Fruit fly (Drosophila melanogaster) whole organism, embryonic: ENCODE data around the gene SrpRbeta.
A peak's percentile ranks its signal among the peaks of the same experiment; 100 is the strongest.

Experiments used
- Adf1 ChIP-seq: fragments of 200-800 bp; sonication (Bioruptor generic); IDR thresholded peaks from 2 replicates; pipeline ENCODE4 v1.3.6; 2022; ENCODE audit warnings: missing biosample characterization, missing genetic modification characterization
- CG10366 ChIP-seq: fragments of 200-800 bp; sonication (Bioruptor generic); IDR thresholded peaks from 2 replicates; pipeline ENCODE4 v1.3.6; 2022; ENCODE audit warnings: missing biosample characterization, missing genetic modification characterization
- CG12104 ChIP-seq: fragments of 200-800 bp; sonication (Bioruptor generic); optimal IDR thresholded peaks from 3 replicates; lab custom pipeline; 2016; ENCODE audit warnings: missing biosample characterization, missing genetic modification characterization
- CG12219 ChIP-seq: fragments of 200-800 bp; sonication (Bioruptor generic); optimal IDR thresholded peaks from 3 replicates; lab custom pipeline; 2018; ENCODE audit warnings: missing biosample characterization, mild to moderate bottlenecking, missing genetic modification characterization
- CG12769 ChIP-seq: fragments of 200-800 bp; sonication (Bioruptor generic); optimal IDR thresholded peaks from 2 replicates; lab custom pipeline; 2019; ENCODE audit warnings: missing biosample characterization, mild to moderate bottlenecking, missing genetic modification characterization, moderate library complexity
- CG16813 ChIP-seq: fragments of 200-800 bp; sonication (Bioruptor generic); IDR thresholded peaks from 3 replicates; pipeline ENCODE4 v1.3.6; 2022; ENCODE audit warnings: missing biosample characterization, missing genetic modification characterization; ENCODE audit not compliant: partially characterized antibody
- CG17361 ChIP-seq: fragments of 200-800 bp; sonication (Bioruptor generic); IDR thresholded peaks from 3 replicates; pipeline ENCODE4 v1.3.6; 2022; ENCODE audit warnings: missing biosample characterization, missing genetic modification characterization
- CG2678 ChIP-seq: fragments of 200-800 bp; sonication (Bioruptor generic); optimal IDR thresholded peaks from 3 replicates; lab custom pipeline; 2019; ENCODE audit warnings: missing biosample characterization, mild to moderate bottlenecking, missing genetic modification characterization, moderate library complexity
- CG32767 ChIP-seq: fragments of 200-800 bp; sonication (Bioruptor generic); IDR thresholded peaks from 2 replicates; pipeline ENCODE4 v1.3.6; 2022; ENCODE audit warnings: missing biosample characterization, missing genetic modification characterization
- CG3281 ChIP-seq: fragments of 200-800 bp; sonication (Bioruptor generic); optimal IDR thresholded peaks from 3 replicates; lab custom pipeline; 2017; ENCODE audit warnings: missing biosample characterization, mild to moderate bottlenecking, missing genetic modification characterization
- CG4404 ChIP-seq: fragments of 200-800 bp; sonication (Bioruptor generic); IDR thresholded peaks from 2 replicates; pipeline ENCODE4 v1.3.6; 2022; ENCODE audit warnings: missing biosample characterization, missing genetic modification characterization
- CG5953 ChIP-seq: fragments of 200-800 bp; sonication (Bioruptor generic); IDR thresholded peaks from 2 replicates; pipeline ENCODE4 v1.3.6; 2022; ENCODE audit warnings: missing biosample characterization, missing genetic modification characterization
- CG6689 ChIP-seq: fragments of 200-800 bp; sonication (Bioruptor generic); IDR thresholded peaks from 2 replicates; pipeline ENCODE4 v1.3.6; 2022; ENCODE audit warnings: missing biosample characterization, missing genetic modification characterization
- CG6765 ChIP-seq: fragments of 200-800 bp; sonication (Bioruptor generic); optimal IDR thresholded peaks from 3 replicates; lab custom pipeline; 2017; ENCODE audit warnings: missing biosample characterization, mild to moderate bottlenecking, missing genetic modification characterization
- CG6791 ChIP-seq: fragments of 200-800 bp; sonication (Bioruptor generic); IDR thresholded peaks from 3 replicates; pipeline ENCODE4 v1.3.6; 2022; ENCODE audit warnings: missing biosample characterization, missing genetic modification characterization; ENCODE audit not compliant: partially characterized antibody
- CG8765 ChIP-seq: fragments of 200-800 bp; sonication (Bioruptor generic); IDR thresholded peaks from 2 replicates; pipeline ENCODE4 v1.3.6; 2022; ENCODE audit warnings: missing biosample characterization, missing genetic modification characterization
- Dfd ChIP-seq, 2 experiments: fragments of >200 bp; optimal IDR thresholded peaks; 2 replicates each; lab custom pipeline; 2017; ENCODE audit warnings: missing biosample characterization in 2 of 2, missing genetic modification characterization in 2 of 2
- Drgx ChIP-seq: fragments of 200-800 bp; sonication (Bioruptor generic); IDR thresholded peaks from 2 replicates; pipeline ENCODE4 v1.3.6; 2022; ENCODE audit warnings: missing biosample characterization, missing genetic modification characterization
- Eip74EF ChIP-seq, 2 experiments: fragments of 200-800 bp in 1 of 2; fragments of >200 bp in 1 of 2; sonication (Bioruptor generic) in 1 of 2; optimal IDR thresholded peaks; 2 replicates each; lab custom pipeline; 2017 to 2019; ENCODE audit warnings: missing biosample characterization in 2 of 2, missing genetic modification characterization in 2 of 2, mild to moderate bottlenecking in 1 of 2, moderate library complexity in 1 of 2
- Ets65A ChIP-seq: fragments of 200-800 bp; sonication (Bioruptor generic); peaks from one replicate; lab custom pipeline; 2016; ENCODE audit warnings: missing biosample characterization, missing genetic modification characterization
- Lpt ChIP-seq: fragments of >200 bp; optimal IDR thresholded peaks from 2 replicates; lab custom pipeline; 2018; ENCODE audit warnings: missing biosample characterization, missing genetic modification characterization
- Med ChIP-seq: fragments of 200-800 bp; sonication (Bioruptor generic); peaks from one replicate; lab custom pipeline; 2016; ENCODE audit warnings: missing biosample characterization, missing genetic modification characterization, mild to moderate bottlenecking, inconsistent platforms, moderate library complexity
- Pdp1 ChIP-seq, 2 experiments: fragments of 200-800 bp; sonication (Bioruptor generic); optimal IDR thresholded peaks; 3 replicates each; lab custom pipeline; 2016; ENCODE audit warnings: missing biosample characterization in 2 of 2, missing genetic modification characterization in 2 of 2, mild to moderate bottlenecking in 1 of 2, moderate library complexity in 1 of 2
- cg ChIP-seq: fragments of 200-800 bp; sonication (Bioruptor generic); optimal IDR thresholded peaks from 3 replicates; lab custom pipeline; 2019; ENCODE audit warnings: missing biosample characterization, mild to moderate bottlenecking, missing genetic modification characterization, moderate library complexity
- chinmo ChIP-seq: fragments of 200-800 bp; sonication (Bioruptor generic); IDR thresholded peaks from 4 replicates; pipeline ENCODE4 v1.3.6; 2022; ENCODE audit warnings: missing biosample characterization, missing genetic modification characterization; ENCODE audit not compliant: partially characterized antibody
- cwo ChIP-seq: fragments of 200-800 bp; sonication (Bioruptor generic); optimal IDR thresholded peaks from 3 replicates; lab custom pipeline; 2017; ENCODE audit warnings: missing biosample characterization, missing genetic modification characterization, mild to moderate bottlenecking, moderate library complexity, missing genetic modification reagents
- dimm ChIP-seq: fragments of 200-800 bp; sonication (Bioruptor generic); IDR thresholded peaks from 2 replicates; pipeline ENCODE4 v1.3.6; 2022; ENCODE audit warnings: missing biosample characterization, missing genetic modification characterization
- emc ChIP-seq: fragments of 200-800 bp; sonication (Bioruptor generic); optimal IDR thresholded peaks from 2 replicates; lab custom pipeline; 2016; ENCODE audit warnings: missing biosample characterization, missing genetic modification characterization
- gcm2 ChIP-seq: fragments of 200-800 bp; sonication (Bioruptor generic); optimal IDR thresholded peaks from 2 replicates; lab custom pipeline; 2016; ENCODE audit warnings: missing biosample characterization, missing genetic modification characterization
- gem ChIP-seq: fragments of 200-800 bp; sonication (Bioruptor generic); optimal IDR thresholded peaks from 2 replicates; lab custom pipeline; 2019; ENCODE audit warnings: missing biosample characterization, mild to moderate bottlenecking, missing genetic modification characterization, moderate library complexity
- klu ChIP-seq: fragments of 200-800 bp; sonication (Bioruptor generic); IDR thresholded peaks from 2 replicates; pipeline ENCODE4 v1.3.6; 2022; ENCODE audit warnings: missing biosample characterization, missing genetic modification characterization
- peb ChIP-seq: fragments of 200-800 bp; sonication (Bioruptor generic); IDR thresholded peaks from 2 replicates; pipeline ENCODE4 v1.3.6; 2022; ENCODE audit warnings: missing biosample characterization, missing genetic modification characterization
- rib ChIP-seq: fragments of 200-800 bp; sonication (Bioruptor generic); IDR thresholded peaks from 2 replicates; pipeline ENCODE4 v1.3.6; 2022; ENCODE audit warnings: missing biosample characterization, missing genetic modification characterization
- sd ChIP-seq: fragments of 200-800 bp; sonication (Bioruptor generic); optimal IDR thresholded peaks from 3 replicates; lab custom pipeline; 2018; ENCODE audit warnings: missing biosample characterization, mild to moderate bottlenecking, missing genetic modification characterization, moderate library complexity
- sens-2 ChIP-seq: fragments of 200-800 bp; sonication (Bioruptor generic); IDR thresholded peaks from 2 replicates; pipeline ENCODE4 v1.3.6; 2022; ENCODE audit warnings: missing biosample characterization, missing genetic modification characterization
- sisA ChIP-seq: fragments of 200-800 bp; sonication (Bioruptor generic); IDR thresholded peaks from 2 replicates; pipeline ENCODE4 v1.3.6; 2022; ENCODE audit warnings: missing biosample characterization, missing genetic modification characterization
- trem ChIP-seq: fragments of 200-800 bp; optimal IDR thresholded peaks from 3 replicates; lab custom pipeline; 2019; ENCODE audit warnings: missing biosample characterization, mild to moderate bottlenecking, missing genetic modification characterization, moderate library complexity
- ttk ChIP-seq: fragments of 200-800 bp; sonication (Bioruptor generic); IDR thresholded peaks from 2 replicates; pipeline ENCODE4 v2.1.2; 2022; ENCODE audit warnings: missing biosample characterization, missing genetic modification characterization

SrpRbeta gene

DNA sequence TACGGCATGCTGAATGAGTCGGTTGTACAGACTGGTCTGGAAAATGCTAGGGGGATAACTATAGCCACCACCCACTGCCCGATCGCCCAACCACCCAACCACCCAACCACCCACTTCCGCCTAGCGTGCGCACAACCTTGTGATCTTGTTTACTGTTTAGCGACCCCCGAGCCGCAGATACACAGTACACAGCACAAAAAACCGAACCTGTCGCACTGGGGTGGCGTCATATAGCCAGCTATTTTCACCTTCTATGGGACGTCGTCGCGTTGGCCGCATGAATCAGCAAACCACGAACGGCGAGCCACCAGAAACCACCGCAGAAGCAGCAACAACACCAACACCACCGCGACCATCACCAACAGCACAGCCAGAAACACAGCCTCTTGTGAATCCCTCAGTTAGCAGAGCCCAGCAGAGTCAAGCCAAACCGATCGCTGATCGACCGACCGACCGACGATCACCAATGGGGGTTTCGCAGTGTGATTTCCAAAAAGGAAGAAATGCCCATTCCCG lies 44.9 kb downstream of the SrpRbeta start (continued):
- TF ChIP-seq klu: no peak
- peak in 1 of 2 experiments; percentile 19 for TF ChIP-seq Eip74EF (GFP tag; optimal IDR thresholded peaks at IDR 0.05; lab: Kevin White, UChicago)
- 0 out of 2 replicates have a peak, but pooled peaks have one; percentile 8 for TF ChIP-seq CG32767 (GFP tag; lab: Robert Waterston, UW)
- 0 out of 2 replicates have a peak, but pooled peaks have one; percentile 6 for TF ChIP-seq CG6689 (GFP tag; lab: Robert Waterston, UW)
- TF ChIP-seq CG12104 (GFP tag; lab: Kevin White, UChicago): no peak
- peak; percentile 24 for TF ChIP-seq CG3281 (GFP tag; lab: Kevin White, UChicago)

DNA sequence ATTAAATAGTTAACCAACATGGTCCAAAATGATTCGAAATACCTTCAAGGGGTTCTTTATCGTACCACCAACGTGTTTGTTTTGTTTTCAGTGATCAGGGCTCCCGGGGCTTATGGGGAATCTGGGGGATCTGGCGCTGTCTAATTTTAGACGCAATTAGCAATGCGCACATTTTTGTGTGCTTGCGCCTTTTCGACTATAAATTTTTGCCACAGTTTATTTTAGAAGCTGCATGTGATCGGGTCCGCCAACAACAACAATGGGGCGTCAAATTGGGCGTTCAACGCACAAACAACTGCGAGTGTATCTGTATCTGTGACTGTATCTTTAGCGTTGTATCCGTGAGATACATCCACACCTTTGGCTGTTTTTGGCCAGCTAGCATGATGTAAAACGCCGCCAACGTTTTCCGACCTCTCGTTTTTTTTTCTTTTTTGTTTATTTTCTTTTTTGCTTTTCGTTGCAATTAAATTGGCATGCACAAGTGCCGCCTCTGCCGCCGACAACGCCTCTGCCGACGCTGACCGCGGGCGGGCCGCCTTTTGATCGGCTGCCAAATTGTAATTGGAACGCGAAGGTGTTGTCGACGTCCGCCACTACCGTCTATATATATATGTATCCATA lies 46.5 kb downstream of the SrpRbeta start:
- TF ChIP-seq CG5953 (GFP tag; lab: Robert Waterston, UW) (no peak), ttk (GFP tag; lab: Robert Waterston, UW) (no peak), rib (GFP tag; lab: Robert Waterston, UW) (peak; percentile 43; the same call in 1 of the 2 replicates), gcm2 (GFP tag; lab: Kevin White, UChicago) (no peak), CG17361 (GFP tag; lab: Robert Waterston, UW) (0 out of 3 replicates have a peak, but pooled peaks have one; percentile 20), Drgx (GFP tag; lab: Robert Waterston, UW) (peak; percentile 57), CG16813 (GFP tag; lab: Robert Waterston, UW) (no peak), sisA (no peak), Adf1 (peak; percentile 49), CG8765 (GFP tag; lab: Robert Waterston, UW) (peak; percentile 10; the same call in 1 of the 2 replicates), CG4404 (GFP tag; lab: Robert Waterston, UW) (no peak), dimm (GFP tag; lab: Robert Waterston, UW) (no peak), Dfd (GFP tag; optimal IDR thresholded peaks at IDR 0.05; lab: Kevin White, UChicago) (no peak), CG10366 (GFP tag; lab: Robert Waterston, UW) (no peak), Med (GFP tag; lab: Kevin White, UChicago) (peak; percentile 42), Pdp1 (GFP tag; optimal IDR thresholded peaks at IDR 0.05; lab: Kevin White, UChicago) (peak in 1 of 2 experiments; percentile 19), CG32767 (GFP tag; lab: Robert Waterston, UW) (peak; percentile 53; the same call in 1 of the 2 replicates), Ets65A (peak; percentile 52), CG6765 (GFP tag; lab: Kevin White, UChicago) (no peak), chinmo (GFP tag; lab: Robert Waterston, UW) (peak; percentile 72; the same call in 1 of the 4 replicates), cg (GFP tag; lab: Kevin White, UChicago) (peak; percentile 1), sens-2 (no peak), CG2678 (tag; lab: Kevin White, UChicago) (no peak), emc (GFP tag; lab: Kevin White, UChicago) (no peak), cwo (GFP tag; lab: Kevin White, UChicago) (peak; percentile 7), CG12219 (GFP tag; lab: Kevin White, UChicago) (no peak), peb (GFP tag; lab: Robert Waterston, UW) (no peak), sd (tag; lab: Kevin White, UChicago) (peak; percentile 52), Lpt (GFP tag; lab: Kevin White, UChicago) (no peak), CG12769 (peak; percentile 53), trem (no peak), gem (peak; percentile 4), CG6791 (GFP tag; lab: Robert Waterston, UW) (0 out of 3 replicates have a peak, but pooled peaks have one; percentile 20)
